Fruit fly (Drosophila melanogaster) whole organism, embryonic: ENCODE results near the gene CG34057.

ENCODE experiments used
- Atf6 ChIP-seq: fragments of 200-800 bp; sonication (Bioruptor generic); IDR thresholded peaks from 2 replicates; pipeline ENCODE4 v1.3.6; 2022; ENCODE audit warnings: missing biosample characterization, missing genetic modification characterization
- CG11696 ChIP-seq: fragments of 200-800 bp; sonication (Bioruptor generic); IDR thresholded peaks from 2 replicates; pipeline ENCODE4 v1.3.6; 2022; ENCODE audit warnings: missing biosample characterization, missing genetic modification characterization
- CG12071 ChIP-seq: fragments of 200-800 bp; sonication (Bioruptor generic); optimal IDR thresholded peaks from 3 replicates; lab custom pipeline; 2018; ENCODE audit warnings: missing biosample characterization, mild to moderate bottlenecking, missing genetic modification characterization
- CG13287 ChIP-seq: fragments of 200-800 bp; sonication (Bioruptor generic); IDR thresholded peaks from 2 replicates; pipeline ENCODE4 v1.3.6; 2022; ENCODE audit warnings: missing biosample characterization, missing genetic modification characterization; ENCODE audit not compliant: partially characterized antibody
- CG15011 ChIP-seq: fragments of 200-800 bp; sonication (Bioruptor generic); optimal IDR thresholded peaks from 3 replicates; lab custom pipeline; 2018; ENCODE audit warnings: missing biosample characterization, mild to moderate bottlenecking, missing genetic modification characterization
- CG15479 ChIP-seq: fragments of 200-800 bp; sonication (Bioruptor generic); optimal IDR thresholded peaks from 3 replicates; lab custom pipeline; 2019; ENCODE audit warnings: missing biosample characterization, mild to moderate bottlenecking, missing genetic modification characterization, moderate library complexity
- CG15696 ChIP-seq: fragments of 200-800 bp; sonication (Bioruptor generic); optimal IDR thresholded peaks from 2 replicates; lab custom pipeline; 2019; ENCODE audit warnings: missing biosample characterization, mild to moderate bottlenecking, missing genetic modification characterization, moderate library complexity
- CG17385 ChIP-seq: fragments of 200-800 bp; sonication (Bioruptor generic); optimal IDR thresholded peaks from 3 replicates; lab custom pipeline; 2018; ENCODE audit warnings: missing biosample characterization, mild to moderate bottlenecking, missing genetic modification characterization
- CG17612 ChIP-seq: fragments of 200-800 bp; sonication (Bioruptor generic); IDR thresholded peaks from 2 replicates; pipeline ENCODE4 v1.3.6; 2022; ENCODE audit warnings: missing biosample characterization, missing genetic modification characterization
- CG1832 ChIP-seq: fragments of 200-800 bp; sonication (Bioruptor generic); optimal IDR thresholded peaks from 2 replicates; lab custom pipeline; 2017; ENCODE audit warnings: missing biosample characterization, mild to moderate bottlenecking, missing genetic modification characterization, inconsistent platforms
- CG2116 ChIP-seq: fragments of 200-800 bp; sonication (Bioruptor generic); optimal IDR thresholded peaks from 3 replicates; lab custom pipeline; 2018; ENCODE audit warnings: missing biosample characterization, mild to moderate bottlenecking, missing genetic modification characterization
- CG3407 ChIP-seq: fragments of 200-800 bp; sonication (Bioruptor generic); optimal IDR thresholded peaks from 2 replicates; lab custom pipeline; 2018; ENCODE audit warnings: missing biosample characterization, mild to moderate bottlenecking, missing genetic modification characterization
- CG34224 ChIP-seq: fragments of 200-800 bp; sonication (Bioruptor generic); IDR thresholded peaks from 3 replicates; pipeline ENCODE4 v1.3.6; 2022; ENCODE audit warnings: missing biosample characterization, missing genetic modification characterization; ENCODE audit not compliant: partially characterized antibody
- CG4360 ChIP-seq: fragments of 200-800 bp; sonication (Bioruptor generic); IDR thresholded peaks from 2 replicates; pipeline ENCODE4 v1.3.6; 2022; ENCODE audit warnings: missing biosample characterization, missing genetic modification characterization
- CG4617 ChIP-seq: fragments of 200-800 bp; sonication (Bioruptor generic); optimal IDR thresholded peaks from 3 replicates; lab custom pipeline; 2016; ENCODE audit warnings: missing biosample characterization, missing genetic modification characterization, borderline replicate concordance
- CG4730 ChIP-seq: fragments of 200-800 bp; sonication (Bioruptor generic); IDR thresholded peaks from 2 replicates; pipeline ENCODE4 v1.3.6; 2022; ENCODE audit warnings: missing biosample characterization, missing genetic modification characterization
- CG4820 ChIP-seq: fragments of 200-800 bp; sonication (Bioruptor generic); optimal IDR thresholded peaks from 3 replicates; lab custom pipeline; 2016; ENCODE audit warnings: missing biosample characterization, missing genetic modification characterization
- CG6854 ChIP-seq: fragments of 200-800 bp; sonication (Bioruptor generic); optimal IDR thresholded peaks from 3 replicates; lab custom pipeline; 2017; ENCODE audit warnings: missing biosample characterization, mild to moderate bottlenecking, missing genetic modification characterization
- CG7556 ChIP-seq: fragments of 200-800 bp; sonication (Bioruptor generic); optimal IDR thresholded peaks from 2 replicates; lab custom pipeline; 2017; ENCODE audit warnings: missing biosample characterization, mild to moderate bottlenecking, missing genetic modification characterization
- CG8281 ChIP-seq: fragments of 200-800 bp; sonication (Bioruptor generic); optimal IDR thresholded peaks from 2 replicates; lab custom pipeline; 2018; ENCODE audit warnings: missing biosample characterization, mild to moderate bottlenecking, missing genetic modification characterization, moderate library complexity
- CG8388 ChIP-seq: fragments of 200-800 bp; sonication (Bioruptor generic); optimal IDR thresholded peaks from 2 replicates; lab custom pipeline; 2019; ENCODE audit warnings: missing biosample characterization, mild to moderate bottlenecking, missing genetic modification characterization, moderate library complexity
- Chrac-16 ChIP-seq: fragments of 200-800 bp; sonication (Bioruptor generic); optimal IDR thresholded peaks from 3 replicates; lab custom pipeline; 2016; ENCODE audit warnings: missing biosample characterization, missing genetic modification characterization
- CkIIα-i1 ChIP-seq: fragments of 200-800 bp; sonication (Bioruptor generic); IDR thresholded peaks from 2 replicates; pipeline ENCODE4 v1.3.6; 2022; ENCODE audit warnings: missing biosample characterization, missing genetic modification characterization
- Dek ChIP-seq: fragments of 200-800 bp; sonication (Bioruptor generic); optimal IDR thresholded peaks from 3 replicates; lab custom pipeline; 2019; ENCODE audit warnings: missing biosample characterization, mild to moderate bottlenecking, missing genetic modification characterization, moderate library complexity
- HLH3B ChIP-seq: fragments of 200-800 bp; sonication (Bioruptor generic); IDR thresholded peaks from 2 replicates; pipeline ENCODE4 v1.3.6; 2022; ENCODE audit warnings: missing biosample characterization, missing genetic modification characterization
- HLH4C ChIP-seq: fragments of 200-800 bp; sonication (Bioruptor generic); IDR thresholded peaks from 3 replicates; pipeline ENCODE4 v1.3.6; 2022; ENCODE audit warnings: missing biosample characterization, missing genetic modification characterization; ENCODE audit not compliant: partially characterized antibody
- Hand ChIP-seq: fragments of 200-800 bp; sonication (Bioruptor generic); optimal IDR thresholded peaks from 2 replicates; lab custom pipeline; 2017; ENCODE audit warnings: mild to moderate bottlenecking, missing biosample characterization, missing genetic modification reagents, missing genetic modification characterization
- bbx ChIP-seq: fragments of 200-800 bp; sonication (Bioruptor generic); IDR thresholded peaks from 2 replicates; pipeline ENCODE4 v1.3.6; 2022; ENCODE audit warnings: missing biosample characterization, missing genetic modification characterization; ENCODE audit not compliant: partially characterized antibody
- br ChIP-seq: fragments of >200 bp; optimal IDR thresholded peaks from 2 replicates; lab custom pipeline; 2017
- caup ChIP-seq: fragments of 200-800 bp; sonication (Bioruptor generic); optimal IDR thresholded peaks from 3 replicates; lab custom pipeline; 2017; ENCODE audit warnings: missing biosample characterization, mild to moderate bottlenecking, missing genetic modification characterization, moderate library complexity; ENCODE audit not compliant: severe bottlenecking
- cg ChIP-seq: fragments of 200-800 bp; sonication (Bioruptor generic); optimal IDR thresholded peaks from 3 replicates; lab custom pipeline; 2019; ENCODE audit warnings: missing biosample characterization, mild to moderate bottlenecking, missing genetic modification characterization, moderate library complexity
- chn ChIP-seq: fragments of 200-800 bp; sonication (Bioruptor generic); optimal IDR thresholded peaks from 2 replicates; lab custom pipeline; 2016; ENCODE audit warnings: missing biosample characterization, missing genetic modification characterization
- ci ChIP-seq: fragments of 200-800 bp; sonication (Bioruptor generic); IDR thresholded peaks from 3 replicates; pipeline ENCODE4 v1.3.6; 2022; ENCODE audit warnings: missing biosample characterization, missing genetic modification characterization
- ems ChIP-seq: fragments of 200-800 bp; sonication (Bioruptor generic); optimal IDR thresholded peaks from 3 replicates; lab custom pipeline; 2016; ENCODE audit warnings: missing biosample characterization, missing genetic modification characterization
- esg ChIP-seq: fragments of 200-800 bp; sonication (Bioruptor generic); conservative IDR thresholded peaks from 2 replicates; pipeline ENCODE4 v1.3.6; 2022; ENCODE audit warnings: missing biosample characterization, missing genetic modification characterization
- exex ChIP-seq: fragments of 200-800 bp; sonication (Bioruptor generic); optimal IDR thresholded peaks from 4 replicates; lab custom pipeline; 2018; ENCODE audit warnings: missing biosample characterization, mild to moderate bottlenecking, missing genetic modification characterization, moderate library complexity
- fd3F ChIP-seq: fragments of 200-800 bp; sonication (Bioruptor generic); optimal IDR thresholded peaks from 2 replicates; lab custom pipeline; 2018; ENCODE audit warnings: missing biosample characterization, mild to moderate bottlenecking, missing genetic modification characterization, moderate library complexity
- gsb-n ChIP-seq: fragments of 200-800 bp; sonication (Bioruptor generic); optimal IDR thresholded peaks from 3 replicates; lab custom pipeline; 2018; ENCODE audit warnings: missing biosample characterization, mild to moderate bottlenecking, missing genetic modification characterization
- her ChIP-seq: fragments of 200-800 bp; sonication (Bioruptor generic); optimal IDR thresholded peaks from 2 replicates; lab custom pipeline; 2016; ENCODE audit warnings: missing biosample characterization, missing genetic modification characterization
- jigr1 ChIP-seq: fragments of 200-800 bp; sonication (Bioruptor generic); IDR thresholded peaks from 3 replicates; pipeline ENCODE4 v1.3.6; 2022; ENCODE audit warnings: missing biosample characterization, missing genetic modification characterization
- jing ChIP-seq: fragments of 200-800 bp; sonication (Bioruptor generic); optimal IDR thresholded peaks from 2 replicates; lab custom pipeline; 2018; ENCODE audit warnings: missing biosample characterization, mild to moderate bottlenecking, missing genetic modification characterization
- kay ChIP-seq: fragments of 200-800 bp; sonication (Bioruptor generic); optimal IDR thresholded peaks from 2 replicates; lab custom pipeline; 2016; ENCODE audit warnings: missing biosample characterization, missing genetic modification characterization
- kni ChIP-seq: fragments of 200-800 bp; sonication (Bioruptor generic); optimal IDR thresholded peaks from 3 replicates; lab custom pipeline; 2017; ENCODE audit warnings: mild to moderate bottlenecking, missing biosample characterization, missing genetic modification reagents, missing genetic modification characterization
- nom ChIP-seq: fragments of 200-800 bp; sonication (Bioruptor generic); optimal IDR thresholded peaks from 2 replicates; lab custom pipeline; 2017; ENCODE audit warnings: missing biosample characterization, missing genetic modification characterization, mild to moderate bottlenecking, moderate library complexity, missing genetic modification reagents
- ranshi ChIP-seq: fragments of 200-800 bp; sonication (Bioruptor generic); IDR thresholded peaks from 2 replicates; pipeline ENCODE4 v1.3.6; 2022; ENCODE audit warnings: missing biosample characterization, missing genetic modification characterization
- scrt ChIP-seq: fragments of 200-800 bp; sonication (Bioruptor generic); optimal IDR thresholded peaks from 2 replicates; lab custom pipeline; 2018; ENCODE audit warnings: missing biosample characterization, mild to moderate bottlenecking, missing genetic modification characterization, moderate library complexity
- sd ChIP-seq: fragments of 200-800 bp; sonication (Bioruptor generic); optimal IDR thresholded peaks from 3 replicates; lab custom pipeline; 2018; ENCODE audit warnings: missing biosample characterization, mild to moderate bottlenecking, missing genetic modification characterization, moderate library complexity
- ssp ChIP-seq: fragments of 200-800 bp; sonication (Bioruptor generic); IDR thresholded peaks from 2 replicates; pipeline ENCODE4 v1.3.6; 2022; ENCODE audit warnings: missing biosample characterization, missing genetic modification characterization
- vvl ChIP-seq: fragments of 200-800 bp; sonication (Bioruptor generic); IDR thresholded peaks from 2 replicates; pipeline ENCODE4 v1.3.6; 2022; ENCODE audit warnings: missing biosample characterization, missing genetic modification characterization

Gene CG34057

DNA sequence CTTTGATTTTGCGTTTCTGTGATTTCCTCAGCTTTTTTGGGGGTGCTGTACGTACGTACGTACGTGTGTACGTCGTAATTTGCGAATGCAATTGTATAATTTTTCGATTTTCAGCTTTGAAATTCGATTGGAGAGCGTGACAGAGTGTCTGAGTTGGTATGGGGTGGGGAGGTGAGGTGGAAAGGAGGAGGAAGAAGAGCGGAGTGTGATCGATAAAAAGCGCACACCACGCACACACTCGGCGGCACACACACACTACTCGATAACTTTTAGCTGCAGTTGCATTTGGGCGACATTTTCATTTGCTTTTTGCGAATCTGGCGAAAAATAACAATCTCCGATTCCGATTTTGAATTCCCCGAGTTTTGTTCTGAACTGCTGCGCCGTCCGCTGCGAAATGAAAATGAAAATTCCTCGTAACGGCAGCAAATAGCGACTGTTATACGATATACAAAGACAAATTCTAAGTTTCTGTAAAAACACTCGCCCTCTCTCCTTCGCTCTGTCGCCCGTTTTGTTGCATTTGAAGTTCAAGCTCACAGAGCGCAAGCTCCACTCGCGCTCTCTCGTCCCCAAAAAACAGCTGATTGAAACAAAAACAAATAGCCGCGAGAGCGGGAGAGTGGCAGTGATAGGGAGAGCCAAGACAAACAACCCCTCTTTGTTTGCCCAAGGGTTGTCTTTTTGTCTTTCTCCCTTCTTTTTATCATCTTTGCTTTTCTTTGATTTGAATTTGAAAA is 15.5 kb upstream of the CG34057 start, which contains the start of gene CG13907 (continued):
- TF ChIP-seq CG12071 (GFP tag; lab: Kevin White, UChicago) (peak; percentile 47), her (GFP tag; lab: Kevin White, UChicago) (no peak), exex (tag; lab: Kevin White, UChicago) (no peak), HLH4C (GFP tag; lab: Robert Waterston, UW) (0 out of 3 replicates have a peak, but pooled peaks have one; percentile 26), esg (GFP tag; lab: Robert Waterston, UW) (no peak), cg (peak; percentile 22), ssp (GFP tag; lab: Robert Waterston, UW) (no peak), CG1832 (no peak), br (lab: Kevin White, UChicago) (no peak), gsb-n (tag; lab: Kevin White, UChicago) (no peak), jing (no peak), bbx (no peak), CG6854 (no peak), chn (GFP tag; lab: Kevin White, UChicago) (no peak), CG17385 (GFP tag; lab: Kevin White, UChicago) (peak; percentile 16), sd (peak; percentile 10), caup (GFP tag; lab: Kevin White, UChicago) (no peak), CkIIα-i1 (no peak), CG3407 (GFP tag; lab: Kevin White, UChicago) (no peak), CG17612 (GFP tag; lab: Robert Waterston, UW) (no peak), CG8281 (tag; lab: Kevin White, UChicago) (no peak), kay (GFP tag; lab: Kevin White, UChicago) (no peak), vvl (GFP tag; lab: Robert Waterston, UW) (0 out of 2 replicates have a peak, but pooled peaks have one; percentile 12), CG15696 (tag; lab: Kevin White, UChicago) (no peak), CG15011 (GFP tag; lab: Kevin White, UChicago) (no peak), CG2116 (GFP tag; lab: Kevin White, UChicago) (no peak), CG11696 (GFP tag; lab: Robert Waterston, UW) (no peak), nom (GFP tag; lab: Kevin White, UChicago) (no peak), Dek (tag; lab: Kevin White, UChicago) (no peak), CG4360 (GFP tag; lab: Robert Waterston, UW) (0 out of 2 replicates have a peak, but pooled peaks have one; percentile 14), HLH3B (GFP tag; lab: Robert Waterston, UW) (no peak), CG15479 (GFP tag; lab: Kevin White, UChicago) (no peak), fd3F (no peak), CG7556 (GFP tag; lab: Kevin White, UChicago) (no peak), CG4730 (GFP tag; lab: Robert Waterston, UW) (no peak), ci (GFP tag; lab: Robert Waterston, UW) (peak; percentile 9; the same call in 1 of the 3 replicates), CG4820 (GFP tag; lab: Kevin White, UChicago) (no peak), ems (GFP tag; lab: Kevin White, UChicago) (no peak), CG13287 (GFP tag; lab: Robert Waterston, UW) (peak; percentile 43; the same call in 1 of the 2 replicates), jigr1 (GFP tag; lab: Robert Waterston, UW) (no peak), Atf6 (GFP tag; lab: Robert Waterston, UW) (0 out of 2 replicates have a peak, but pooled peaks have one; percentile 8), scrt (GFP tag; lab: Kevin White, UChicago) (no peak), kni (GFP tag; lab: Kevin White, UChicago) (peak; percentile 8), Chrac-16 (no peak), CG8388 (GFP tag; lab: Kevin White, UChicago) (no peak), Hand (GFP tag; lab: Kevin White, UChicago) (no peak), CG4617 (no peak), ranshi (GFP tag; lab: Robert Waterston, UW) (no peak), CG34224 (peak; percentile 60; the same call in 2 of the 3 replicates)
